Worm (Caenorhabditis elegans): ENCODE data around the gene nlp-25.

- TF ChIP-seq elt-3 (tag; optimal IDR thresholded peaks at IDR 0.05) = no peak
- no peak for TF ChIP-seq ama-1 (optimal IDR thresholded peaks at IDR 0.05)
- no peak for TF ChIP-seq zag-1 (tag; optimal IDR thresholded peaks at IDR 0.05)
Measured at ce11 chrV:19605880-19606279, at the start of gene nlp-25.

All from whole organism, L2 larva.